Fruit fly (Drosophila melanogaster) whole organism, embryonic: ENCODE data around the gene CG15435.

Experiments used
- B-H1 ChIP-seq: fragments of 200-800 bp; sonication (Bioruptor generic); IDR thresholded peaks from 3 replicates; pipeline ENCODE4 v1.3.6; 2022; ENCODE audit warnings: missing biosample characterization, missing genetic modification characterization
- CG10209 ChIP-seq: fragments of 200-800 bp; sonication (Bioruptor generic); optimal IDR thresholded peaks from 3 replicates; lab custom pipeline; 2017; ENCODE audit warnings: missing biosample characterization, mild to moderate bottlenecking, missing genetic modification characterization, missing genetic modification reagents
- CG12236 ChIP-seq: fragments of 200-800 bp; sonication (Bioruptor generic); optimal IDR thresholded peaks from 2 replicates; lab custom pipeline; 2016; ENCODE audit warnings: missing biosample characterization, missing genetic modification characterization
- CG1233 ChIP-seq: fragments of 200-800 bp; sonication (Bioruptor generic); optimal IDR thresholded peaks from 4 replicates; lab custom pipeline; 2018; ENCODE audit warnings: missing biosample characterization, mild to moderate bottlenecking, missing genetic modification characterization
- CG13894 ChIP-seq: fragments of 200-800 bp; sonication (Bioruptor generic); optimal IDR thresholded peaks from 3 replicates; lab custom pipeline; 2018; ENCODE audit warnings: missing biosample characterization, mild to moderate bottlenecking, missing genetic modification characterization, moderate library complexity
- CG1647 ChIP-seq: fragments of 200-800 bp; sonication (Bioruptor generic); optimal IDR thresholded peaks from 3 replicates; lab custom pipeline; 2016; ENCODE audit warnings: missing biosample characterization, missing genetic modification characterization
- CG16779 ChIP-seq: fragments of 200-800 bp; sonication (Bioruptor generic); IDR thresholded peaks from 2 replicates; pipeline ENCODE4 v1.3.6; 2022; ENCODE audit warnings: missing biosample characterization, missing genetic modification characterization
- CG16813 ChIP-seq: fragments of 200-800 bp; sonication (Bioruptor generic); IDR thresholded peaks from 3 replicates; pipeline ENCODE4 v1.3.6; 2022; ENCODE audit warnings: missing biosample characterization, missing genetic modification characterization; ENCODE audit not compliant: partially characterized antibody
- CG34376 ChIP-seq: fragments of 200-800 bp; sonication (Bioruptor generic); optimal IDR thresholded peaks from 2 replicates; lab custom pipeline; 2018; ENCODE audit warnings: missing biosample characterization, mild to moderate bottlenecking, missing genetic modification characterization
- CG3995 ChIP-seq: fragments of 200-800 bp; sonication (Bioruptor generic); optimal IDR thresholded peaks from 3 replicates; lab custom pipeline; 2016; ENCODE audit warnings: missing biosample characterization, missing genetic modification characterization
- CG4282 ChIP-seq: fragments of 200-800 bp; sonication (Bioruptor generic); optimal IDR thresholded peaks from 2 replicates; lab custom pipeline; 2016; ENCODE audit warnings: missing biosample characterization, missing genetic modification characterization
- CG4328 ChIP-seq: fragments of 200-800 bp; sonication (Bioruptor generic); optimal IDR thresholded peaks from 3 replicates; lab custom pipeline; 2017; ENCODE audit warnings: missing biosample characterization, missing genetic modification reagents, missing genetic modification characterization
- CG4617 ChIP-seq: fragments of 200-800 bp; sonication (Bioruptor generic); optimal IDR thresholded peaks from 3 replicates; lab custom pipeline; 2016; ENCODE audit warnings: missing biosample characterization, missing genetic modification characterization, borderline replicate concordance
- CG8089 ChIP-seq: fragments of 200-800 bp; sonication (Bioruptor generic); optimal IDR thresholded peaks from 3 replicates; lab custom pipeline; 2016; ENCODE audit warnings: missing biosample characterization, missing genetic modification characterization
- CG9876 ChIP-seq: fragments of 200-800 bp; sonication (Bioruptor generic); optimal IDR thresholded peaks from 2 replicates; lab custom pipeline; 2016; ENCODE audit warnings: missing biosample characterization, missing genetic modification characterization
- Camta ChIP-seq: fragments of 200-800 bp; sonication (Bioruptor generic); optimal IDR thresholded peaks from 2 replicates; lab custom pipeline; 2016; ENCODE audit warnings: missing biosample characterization, missing genetic modification characterization
- CrebB ChIP-seq: fragments of 200-800 bp; sonication (Bioruptor generic); optimal IDR thresholded peaks from 3 replicates; lab custom pipeline; 2018; ENCODE audit warnings: missing biosample characterization, mild to moderate bottlenecking, missing genetic modification characterization
- Dp ChIP-seq: fragments of 200-800 bp; sonication (Bioruptor generic); optimal IDR thresholded peaks from 2 replicates; lab custom pipeline; 2018; ENCODE audit warnings: missing biosample characterization, mild to moderate bottlenecking, missing genetic modification characterization, moderate library complexity
- Dref ChIP-seq: fragments of 200-800 bp; sonication (Bioruptor generic); IDR thresholded peaks from 2 replicates; pipeline ENCODE4 v1.3.6; 2022; ENCODE audit warnings: missing biosample characterization, missing genetic modification characterization
- GATAe ChIP-seq: fragments of 200-800 bp; sonication (Bioruptor generic); conservative IDR thresholded peaks from 2 replicates; pipeline ENCODE4 v1.3.6; 2022; ENCODE audit warnings: missing biosample characterization, missing genetic modification characterization
- Gug ChIP-seq: fragments of 200-800 bp; sonication (Bioruptor generic); IDR thresholded peaks from 4 replicates; pipeline ENCODE4 v1.3.6; 2022; ENCODE audit warnings: missing biosample characterization, missing genetic modification characterization
- Hmx ChIP-seq: fragments of 200-800 bp; sonication (Bioruptor generic); optimal IDR thresholded peaks from 2 replicates; lab custom pipeline; 2016; ENCODE audit warnings: missing biosample characterization, missing genetic modification characterization
- Hr51 ChIP-seq, 2 experiments: fragments of 200-800 bp; sonication (Bioruptor generic); optimal IDR thresholded peaks; 2 replicates in 1 of 2; 3 replicates in 1 of 2; lab custom pipeline; 2016 to 2018; ENCODE audit warnings: missing biosample characterization in 2 of 2, missing genetic modification characterization in 2 of 2, mild to moderate bottlenecking in 1 of 2, moderate library complexity in 1 of 2
- MESR4 ChIP-seq: fragments of 200-800 bp; sonication (Bioruptor generic); optimal IDR thresholded peaks from 2 replicates; lab custom pipeline; 2018; ENCODE audit warnings: missing biosample characterization, mild to moderate bottlenecking, missing genetic modification characterization, moderate library complexity
- Max ChIP-seq: fragments of 200-800 bp; sonication (Bioruptor generic); optimal IDR thresholded peaks from 2 replicates; lab custom pipeline; 2016; ENCODE audit warnings: missing biosample characterization, mild to moderate bottlenecking, missing genetic modification characterization
- NFAT ChIP-seq: fragments of 200-800 bp; sonication (Bioruptor generic); IDR thresholded peaks from 2 replicates; pipeline ENCODE4 v1.3.6; 2022; ENCODE audit warnings: missing biosample characterization, missing genetic modification characterization
- NK7.1 ChIP-seq: fragments of 200-800 bp; sonication (Bioruptor generic); optimal IDR thresholded peaks from 3 replicates; lab custom pipeline; 2016; ENCODE audit warnings: missing biosample characterization, missing genetic modification characterization
- ash1 ChIP-seq: fragments of 200-800 bp; sonication (Bioruptor generic); optimal IDR thresholded peaks from 2 replicates; lab custom pipeline; 2018; ENCODE audit warnings: missing biosample characterization, mild to moderate bottlenecking, missing genetic modification characterization
- caup ChIP-seq: fragments of 200-800 bp; sonication (Bioruptor generic); optimal IDR thresholded peaks from 3 replicates; lab custom pipeline; 2017; ENCODE audit warnings: missing biosample characterization, mild to moderate bottlenecking, missing genetic modification characterization, moderate library complexity; ENCODE audit not compliant: severe bottlenecking
- da ChIP-seq: fragments of 200-800 bp; sonication (Bioruptor generic); optimal IDR thresholded peaks from 2 replicates; lab custom pipeline; 2016; ENCODE audit warnings: missing biosample characterization, missing genetic modification characterization
- dmrt99B ChIP-seq: fragments of 200-800 bp; sonication (Bioruptor generic); optimal IDR thresholded peaks from 2 replicates; lab custom pipeline; 2018; ENCODE audit warnings: missing biosample characterization, mild to moderate bottlenecking, missing genetic modification characterization, moderate library complexity
- esg ChIP-seq: fragments of 200-800 bp; sonication (Bioruptor generic); conservative IDR thresholded peaks from 2 replicates; pipeline ENCODE4 v1.3.6; 2022; ENCODE audit warnings: missing biosample characterization, missing genetic modification characterization
- ewg ChIP-seq: fragments of 200-800 bp; sonication (Bioruptor generic); optimal IDR thresholded peaks from 3 replicates; lab custom pipeline; 2017; ENCODE audit warnings: mild to moderate bottlenecking, missing biosample characterization, missing genetic modification reagents, missing genetic modification characterization
- gfzf ChIP-seq: fragments of 200-800 bp; sonication (Bioruptor generic); optimal IDR thresholded peaks from 2 replicates; lab custom pipeline; 2016; ENCODE audit warnings: missing biosample characterization, mild to moderate bottlenecking, missing genetic modification characterization, moderate library complexity
- hbn ChIP-seq: fragments of 200-800 bp; sonication (Bioruptor generic); IDR thresholded peaks from 2 replicates; pipeline ENCODE4 v1.3.6; 2022; ENCODE audit warnings: missing biosample characterization, missing genetic modification characterization; ENCODE audit not compliant: partially characterized antibody
- jing ChIP-seq: fragments of 200-800 bp; sonication (Bioruptor generic); optimal IDR thresholded peaks from 2 replicates; lab custom pipeline; 2018; ENCODE audit warnings: missing biosample characterization, mild to moderate bottlenecking, missing genetic modification characterization
- jumu ChIP-seq: fragments of 200-800 bp; sonication (Bioruptor generic); optimal IDR thresholded peaks from 3 replicates; lab custom pipeline; 2016; ENCODE audit warnings: missing biosample characterization, missing genetic modification characterization
- kah ChIP-seq: fragments of 200-800 bp; sonication (Bioruptor generic); optimal IDR thresholded peaks from 2 replicates; lab custom pipeline; 2018; ENCODE audit warnings: missing biosample characterization, mild to moderate bottlenecking, missing genetic modification characterization
- luna ChIP-seq: fragments of 200-800 bp; sonication (Bioruptor generic); optimal IDR thresholded peaks from 2 replicates; lab custom pipeline; 2016; ENCODE audit warnings: missing biosample characterization, missing genetic modification characterization
- mam ChIP-seq: fragments of 200-800 bp; sonication (Bioruptor generic); optimal IDR thresholded peaks from 3 replicates; lab custom pipeline; 2016; ENCODE audit warnings: missing biosample characterization, missing genetic modification characterization
- mld ChIP-seq: fragments of 200-800 bp; sonication (Bioruptor generic); IDR thresholded peaks from 3 replicates; pipeline ENCODE4 v1.3.6; 2022; ENCODE audit warnings: missing biosample characterization, missing genetic modification characterization; ENCODE audit not compliant: partially characterized antibody
- org-1 ChIP-seq: fragments of 200-800 bp; sonication (Bioruptor generic); optimal IDR thresholded peaks from 2 replicates; lab custom pipeline; 2017; ENCODE audit warnings: missing biosample characterization, missing genetic modification characterization
- pum ChIP-seq: fragments of 200-800 bp; sonication (Bioruptor generic); optimal IDR thresholded peaks from 2 replicates; lab custom pipeline; 2016; ENCODE audit warnings: missing biosample characterization, missing genetic modification characterization
- rib ChIP-seq: fragments of 200-800 bp; sonication (Bioruptor generic); IDR thresholded peaks from 2 replicates; pipeline ENCODE4 v1.3.6; 2022; ENCODE audit warnings: missing biosample characterization, missing genetic modification characterization
- trem ChIP-seq: fragments of 200-800 bp; optimal IDR thresholded peaks from 3 replicates; lab custom pipeline; 2019; ENCODE audit warnings: missing biosample characterization, mild to moderate bottlenecking, missing genetic modification characterization, moderate library complexity
- unc-4 ChIP-seq: fragments of 200-800 bp; sonication (Bioruptor generic); IDR thresholded peaks from 2 replicates; pipeline ENCODE4 v1.3.6; 2022; ENCODE audit warnings: missing biosample characterization, missing genetic modification characterization; ENCODE audit not compliant: partially characterized antibody
- yki ChIP-seq: fragments of >200 bp; optimal IDR thresholded peaks from 3 replicates; lab custom pipeline; 2018

CG15435 gene

dm6 chr2L:4440881-4441737 lies 18.4 kb upstream of the CG15435 start, which contains the start of gene CG15431 (continued):
- TF ChIP-seq CrebB (tag; lab: Kevin White, UChicago) = no peak
- TF ChIP-seq NFAT (GFP tag; lab: Robert Waterston, UW) = peak; percentile 49
- no peak for TF ChIP-seq CG4617 (GFP tag; lab: Kevin White, UChicago)
- TF ChIP-seq org-1 (GFP tag; lab: Kevin White, UChicago) = no peak

DNA sequence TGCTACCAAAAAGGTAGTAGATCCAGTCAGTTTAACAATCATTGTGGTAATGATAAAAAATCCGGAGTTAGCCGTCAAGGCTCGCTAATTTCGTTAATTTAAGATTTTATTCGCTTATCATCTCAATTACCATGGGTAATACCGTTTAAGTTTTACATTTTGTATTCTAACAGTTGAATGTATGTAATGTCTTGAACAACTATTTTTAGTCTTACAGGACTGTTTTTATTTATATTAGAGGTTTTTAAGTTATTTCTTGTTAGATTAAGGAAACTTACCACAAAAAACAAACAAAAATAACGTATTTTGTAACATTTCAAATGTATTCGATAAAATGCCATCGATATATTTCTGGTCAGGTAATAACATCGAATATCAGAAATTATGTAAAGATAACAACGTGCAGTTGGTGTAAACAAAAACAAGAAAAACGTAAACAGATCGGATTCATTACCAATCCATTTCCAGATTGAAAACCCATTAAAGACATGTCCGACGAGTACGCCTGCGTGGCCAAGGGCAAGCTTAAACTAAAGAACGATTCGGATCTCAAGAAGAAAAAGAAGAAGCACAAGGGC lies 17.4 kb upstream of the CG15435 start, which contains the start of the genes Sfp24F and CG15432:
Sfp24F (minus strand) TSS at position 51 of the 578 bp plus-strand sequence.
CG15432 (plus strand) TSS at position 311 of the 578 bp plus-strand sequence.
- TF ChIP-seq luna (GFP tag; lab: Kevin White, UChicago) (no peak), rib (GFP tag; lab: Robert Waterston, UW) (no peak), NK7.1 (GFP tag; lab: Kevin White, UChicago) (no peak), ewg (GFP tag; lab: Kevin White, UChicago) (no peak), da (GFP tag; lab: Kevin White, UChicago) (no peak), mld (no peak), CG4328 (GFP tag; lab: Kevin White, UChicago) (no peak), CG13894 (tag; lab: Kevin White, UChicago) (no peak), CG16779 (GFP tag; lab: Robert Waterston, UW) (no peak), yki (lab: Kevin White, UChicago) (no peak), unc-4 (peak; percentile 55), CG1647 (GFP tag; lab: Kevin White, UChicago) (no peak), gfzf (GFP tag; lab: Kevin White, UChicago) (peak; percentile 32), CG4282 (no peak), B-H1 (GFP tag; lab: Robert Waterston, UW) (no peak), esg (GFP tag; lab: Robert Waterston, UW) (no peak), CG3995 (GFP tag; lab: Kevin White, UChicago) (no peak), CG9876 (no peak), Camta (GFP tag; lab: Kevin White, UChicago) (no peak), Max (no peak), Gug (GFP tag; lab: Robert Waterston, UW) (no peak), Dref (peak; percentile 83), Dp (GFP tag; lab: Kevin White, UChicago) (peak; percentile 67), mam (GFP tag; lab: Kevin White, UChicago) (no peak), pum (GFP tag; lab: Kevin White, UChicago) (no peak), Hr51 (GFP tag; optimal IDR thresholded peaks at IDR 0.05; lab: Kevin White, UChicago) (no peak), caup (GFP tag; lab: Kevin White, UChicago) (no peak), CG8089 (no peak), dmrt99B (tag; lab: Kevin White, UChicago) (no peak), CG34376 (GFP tag; lab: Kevin White, UChicago) (no peak), ash1 (GFP tag; lab: Kevin White, UChicago) (no peak), MESR4 (GFP tag; lab: Kevin White, UChicago) (peak; percentile 30), trem (tag; lab: Kevin White, UChicago) (peak; percentile 43), hbn (GFP tag; lab: Robert Waterston, UW) (peak; percentile 46), GATAe (GFP tag; lab: Robert Waterston, UW) (no peak), CG12236 (GFP tag; lab: Kevin White, UChicago) (no peak), kah (no peak), jing (GFP tag; lab: Kevin White, UChicago) (no peak), jumu (GFP tag; lab: Kevin White, UChicago) (no peak), CG10209 (no peak), CG16813 (GFP tag; lab: Robert Waterston, UW) (peak; percentile 43; the same call in 1 of the 3 replicates), Hmx (GFP tag; lab: Kevin White, UChicago) (no peak), CG1233 (GFP tag; lab: Kevin White, UChicago) (no peak)
